Fruit fly (Drosophila melanogaster): ENCODE data around the gene CG34347.

DNA sequence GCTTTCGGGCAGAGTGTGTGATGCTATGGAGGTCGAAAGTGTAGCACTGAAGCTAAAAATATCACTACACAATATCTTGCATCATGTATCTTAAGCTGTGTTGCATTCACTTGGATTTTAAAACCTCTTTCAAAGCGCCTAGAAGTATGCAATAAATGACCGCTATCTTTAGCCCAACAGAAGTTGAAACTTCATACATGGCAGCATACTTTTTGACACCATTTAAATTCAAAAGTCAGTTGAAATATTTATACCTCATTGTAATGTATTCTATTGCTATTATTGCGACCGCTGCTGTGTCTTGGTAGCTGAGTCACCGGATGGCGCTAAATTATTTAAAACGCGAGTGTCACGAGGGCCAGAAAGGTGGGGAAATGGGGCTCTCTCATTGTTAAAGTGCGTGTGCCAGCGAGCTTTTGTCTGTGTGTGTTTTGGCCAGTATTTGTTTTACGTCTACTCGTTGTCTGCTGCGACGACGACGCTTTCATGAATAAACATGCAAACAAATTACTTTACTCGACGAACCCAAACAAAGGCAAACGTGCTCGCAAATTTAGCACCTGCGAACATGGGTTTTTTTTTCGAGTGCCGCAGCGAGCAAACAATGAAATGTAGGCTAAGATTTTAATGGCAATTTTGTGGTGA, 40.1 kb upstream of the CG34347 start:
- TF ChIP-seq CG34367 (tag; optimal IDR thresholded peaks at IDR 0.05) (no peak), CG4496 (GFP tag; IDR thresholded peaks at IDR 0.05) (no peak), Snoo (tag; optimal IDR thresholded peaks at IDR 0.05) (no peak), CG9948 (tag; optimal IDR thresholded peaks at IDR 0.05) (no peak), Pif1A (GFP tag; optimal IDR thresholded peaks at IDR 0.05) (no peak), CG8159 (tag; optimal IDR thresholded peaks at IDR 0.05) (peak; percentile 15), Ets98B (GFP tag; IDR thresholded peaks at IDR 0.05) (no peak), CG32121 (GFP tag; IDR thresholded peaks at IDR 0.05) (no peak), CG13204 (GFP tag; optimal IDR thresholded peaks at IDR 0.05) (no peak), D1 (tag; optimal IDR thresholded peaks at IDR 0.05) (no peak), Pif1B (GFP tag; optimal IDR thresholded peaks at IDR 0.05) (no peak), gl (tag; optimal IDR thresholded peaks at IDR 0.05) (no peak), CG8301 (tag; optimal IDR thresholded peaks at IDR 0.05) (no peak)

Data from whole organism, pupa.